Worm (Caenorhabditis elegans) whole organism, early embryonic: ENCODE measurements around the gene npp-1.
"Not testable (repeated sequence)": the region's sequence is repeated elsewhere in the genome, so short reads cannot be mapped to it uniquely, and the experiment has no call there.

Experiments used
- aly-1 ChIP-seq: sonication (generic microtip); optimal IDR thresholded peaks from 2 replicates; lab custom pipeline; 2016; ENCODE audit warnings: missing genetic modification characterization, missing compliant biosample characterization
- ama-1 ChIP-seq: fragments of 150-350 bp; optimal IDR thresholded peaks from 2 replicates; lab custom pipeline; 2014
- ceh-13 ChIP-seq: fragments of 200-800 bp; sonication (Bioruptor generic); optimal IDR thresholded peaks from 2 replicates; lab custom pipeline; 2018; ENCODE audit warnings: mild to moderate bottlenecking, missing genetic modification characterization, missing compliant biosample characterization
- ceh-36 ChIP-seq: sonication (generic microtip); optimal IDR thresholded peaks from 2 replicates; lab custom pipeline; 2016; ENCODE audit warnings: missing genetic modification characterization, inconsistent platforms, missing compliant biosample characterization
- hmbx-1 ChIP-seq: sonication (generic microtip); optimal IDR thresholded peaks from 2 replicates; lab custom pipeline; 2016; ENCODE audit warnings: mild to moderate bottlenecking, missing genetic modification characterization, missing compliant biosample characterization
- sea-1 ChIP-seq: fragments of 200-800 bp; sonication (Bioruptor generic); conservative IDR thresholded peaks from 2 replicates; pipeline ENCODE4 v1.3.6; 2022; ENCODE audit warnings: missing genetic modification characterization, missing compliant biosample characterization
- tra-4 ChIP-seq: sonication (generic microtip); optimal IDR thresholded peaks from 2 replicates; lab custom pipeline; 2017; ENCODE audit warnings: missing genetic modification characterization, missing compliant biosample characterization

- not testable (repeated sequence) for TF ChIP-seq ama-1; ceh-36 (tag; lab: Kevin White, UChicago); sea-1; ceh-13 (GFP tag; lab: Kevin White, UChicago); aly-1 (tag; lab: Kevin White, UChicago); tra-4 (tag; lab: Kevin White, UChicago); hmbx-1
Measured at ce11 chrIV:9837349-9837748, 20.9 kb upstream of the npp-1 start, which contains the start of gene msp-10.
